Worm (Caenorhabditis elegans) whole organism, L2 larva: ENCODE measurements around the gene clec-34.

Experiments
- Y55F3AM.14 ChIP-seq: fragments of 200-800 bp; sonication (Bioruptor generic); optimal IDR thresholded peaks from 2 replicates; lab custom pipeline; 2018; ENCODE audit warnings: mild to moderate bottlenecking, missing genetic modification characterization, missing compliant biosample characterization
- dmd-4 ChIP-seq: sonication (generic microtip); optimal IDR thresholded peaks from 2 replicates; lab custom pipeline; 2017; ENCODE audit warnings: missing biosample characterization, missing genetic modification characterization
- egl-27 ChIP-seq: sonication (generic microtip); optimal IDR thresholded peaks from 3 replicates; lab custom pipeline; 2017; ENCODE audit warnings: missing biosample characterization, missing genetic modification reagents, missing genetic modification characterization
- lin-13 ChIP-seq: fragments of 150-350 bp; optimal IDR thresholded peaks from 2 replicates; lab custom pipeline; 2014; ENCODE audit warnings: missing biosample characterization, missing genetic modification reagents, missing genetic modification characterization
- lin-39 ChIP-seq: fragments of 150-350 bp; optimal IDR thresholded peaks from 2 replicates; lab custom pipeline; 2014; ENCODE audit warnings: missing biosample characterization, missing genetic modification reagents, missing genetic modification characterization
- nhr-237 ChIP-seq: fragments of 150-350 bp; optimal IDR thresholded peaks from 2 replicates; lab custom pipeline; 2014; ENCODE audit warnings: missing biosample characterization, missing genetic modification characterization
- snpc-4 ChIP-seq: fragments of 150-350 bp; optimal IDR thresholded peaks from 2 replicates; lab custom pipeline; 2014; ENCODE audit warnings: missing biosample characterization, missing genetic modification characterization
- unc-39 ChIP-seq: fragments of 150-350 bp; optimal IDR thresholded peaks from 2 replicates; lab custom pipeline; 2014; ENCODE audit warnings: missing biosample characterization, missing genetic modification characterization
- unc-55 ChIP-seq: fragments of 150-350 bp; sonication (generic microtip); optimal IDR thresholded peaks from 3 replicates; lab custom pipeline; 2014; ENCODE audit warnings: missing biosample characterization, missing genetic modification reagents, missing genetic modification characterization
- zag-1 ChIP-seq: fragments of 150-350 bp; optimal IDR thresholded peaks from 2 replicates; lab custom pipeline; 2014; ENCODE audit warnings: missing biosample characterization, missing genetic modification characterization
- ztf-4 ChIP-seq: fragments of 150-350 bp; optimal IDR thresholded peaks from 2 replicates; lab custom pipeline; 2014; ENCODE audit warnings: missing biosample characterization, missing genetic modification characterization

ce11 chrV:16706549-16706948 lies 29.0 kb upstream of the clec-34 start, which contains the start of gene clec-9:
- no peak for TF ChIP-seq zag-1 (tag; lab: Kevin White, UChicago)
- no peak for TF ChIP-seq lin-13
- no peak for TF ChIP-seq ztf-4 (tag; lab: Kevin White, UChicago)
- TF ChIP-seq egl-27 (tag; lab: Kevin White, UChicago), result no peak
- no peak for TF ChIP-seq unc-55 (GFP tag; lab: Kevin White, UChicago)
- TF ChIP-seq lin-39 (tag; lab: Kevin White, UChicago), result no peak
- TF ChIP-seq Y55F3AM.14 (GFP tag; lab: Kevin White, UChicago), result no peak
- no peak for TF ChIP-seq dmd-4 (tag; lab: Kevin White, UChicago)
- TF ChIP-seq snpc-4, result no peak
- no peak for TF ChIP-seq unc-39
- no peak for TF ChIP-seq nhr-237 (tag; lab: Kevin White, UChicago)
